Worm (Caenorhabditis elegans): Measurements from ENCODE around the gene srlf-30.

The srlf-30 gene

ce11 chrIV:10909708-10910107, 9.5 kb downstream of the srlf-30 start, which contains the start of gene pyk-2 (continued):
- TF ChIP-seq ama-1 (optimal IDR thresholded peaks at IDR 0.05), result no peak
- no peak for TF ChIP-seq lsy-2 (tag; optimal IDR thresholded peaks at IDR 0.05)
- no peak for TF ChIP-seq unc-86 (tag; optimal IDR thresholded peaks at IDR 0.05)
- TF ChIP-seq grh-1 (GFP tag; IDR thresholded peaks at IDR 0.05), result no peak
- TF ChIP-seq elt-3 (tag; optimal IDR thresholded peaks at IDR 0.05), result peak in 3 of 6 experiments; percentile 29 to 65 (median 64)
- TF ChIP-seq irx-1 (tag; optimal IDR thresholded peaks at IDR 0.05), result no peak

- no peak for TF ChIP-seq mef-2 (tag; optimal IDR thresholded peaks at IDR 0.05)
- TF ChIP-seq fos-1 (tag; optimal IDR thresholded peaks at IDR 0.05), result no peak
- no peak for TF ChIP-seq mab-9 (GFP tag; IDR thresholded peaks at IDR 0.05)
These were observed 12.9 kb downstream of the srlf-30 start, which contains the start of gene ZK593.2 for ce11 chrIV:10913081-10913480. TSS of gene ZK593.2 (plus strand) at chrIV:10913381.

- TF ChIP-seq irx-1 (tag; optimal IDR thresholded peaks at IDR 0.05), result no peak
- TF ChIP-seq ets-5 (GFP tag; IDR thresholded peaks at IDR 0.05), result no peak
- TF ChIP-seq sox-4 (tag; optimal IDR thresholded peaks at IDR 0.05), result no peak
- TF ChIP-seq hlh-17 (GFP tag; optimal IDR thresholded peaks at IDR 0.05; ENCODE audit: borderline replicate concordance), result no peak
- TF ChIP-seq egl-27 (tag; optimal IDR thresholded peaks at IDR 0.05), result no peak
- no peak for TF ChIP-seq ceh-88 (GFP tag; IDR thresholded peaks at IDR 0.05)
- no peak for TF ChIP-seq skn-1 (tag; optimal IDR thresholded peaks at IDR 0.05)
- TF ChIP-seq unc-86 (tag; optimal IDR thresholded peaks at IDR 0.05), result no peak
- TF ChIP-seq efl-1 (optimal IDR thresholded peaks at IDR 0.05), result no peak
- TF ChIP-seq efl-1 (GFP tag; optimal IDR thresholded peaks at IDR 0.05 in 1 of 2), result no peak
- TF ChIP-seq lin-13 (GFP tag; optimal IDR thresholded peaks at IDR 0.05), result no peak
- no peak for TF ChIP-seq aha-1 (tag; optimal IDR thresholded peaks at IDR 0.05)
- TF ChIP-seq nhr-20 (tag; optimal IDR thresholded peaks at IDR 0.05), result no peak
- TF ChIP-seq tlp-1 (tag; optimal IDR thresholded peaks at IDR 0.05), result no peak
- TF ChIP-seq fos-1 (tag; optimal IDR thresholded peaks at IDR 0.05), result no peak
- TF ChIP-seq alr-1 (tag; optimal IDR thresholded peaks at IDR 0.05; ENCODE audit: borderline replicate concordance), result no peak
These were observed 15.2 kb downstream of the srlf-30 start, which contains the start of gene ZK593.3 for ce11 chrIV:10915388-10915787. TSS of gene ZK593.3 (plus strand) at chrIV:10915688.

- TF ChIP-seq nhr-85 (tag) (peak; percentile 49), hlh-4 (tag; optimal IDR thresholded peaks at IDR 0.05) (no peak)
These were observed 16.0 kb downstream of the srlf-30 start for ce11 chrIV:10916134-10916533.

- peak; percentile 70 for TF ChIP-seq rnt-1 (tag; optimal IDR thresholded peaks at IDR 0.05)
- peak; percentile 47 for TF ChIP-seq C16A3.4 (tag; optimal IDR thresholded peaks at IDR 0.05)
- no peak for TF ChIP-seq zip-4 (GFP tag; optimal IDR thresholded peaks at IDR 0.05)
- TF ChIP-seq ama-1 (optimal IDR thresholded peaks at IDR 0.05), result no peak
- TF ChIP-seq ces-1 (GFP tag; optimal IDR thresholded peaks at IDR 0.05), result no peak
- TF ChIP-seq nhr-90 (tag; optimal IDR thresholded peaks at IDR 0.05; ENCODE audit: poor library complexity), result peak; percentile 49
- peak; percentile 62 for TF ChIP-seq isw-1 (GFP tag; IDR thresholded peaks at IDR 0.05)
- no peak for TF ChIP-seq egl-13 (tag; optimal IDR thresholded peaks at IDR 0.05)
- peak; percentile 75 for TF ChIP-seq nhr-77 (tag; optimal IDR thresholded peaks at IDR 0.05)
- no peak for TF ChIP-seq alr-1 (tag; optimal IDR thresholded peaks at IDR 0.05; ENCODE audit: borderline replicate concordance)
- peak; percentile 10 for TF ChIP-seq lin-39 (tag; optimal IDR thresholded peaks at IDR 0.05)
- TF ChIP-seq lsy-2 (tag; optimal IDR thresholded peaks at IDR 0.05), result peak; percentile 70 to 82
- peak; percentile 51 for TF ChIP-seq unc-130 (tag; optimal IDR thresholded peaks at IDR 0.05)
- TF ChIP-seq hlh-17 (GFP tag; optimal IDR thresholded peaks at IDR 0.05; ENCODE audit: borderline replicate concordance), result no peak
- TF ChIP-seq lin-15B (tag; optimal IDR thresholded peaks at IDR 0.05), result peak; percentile 67
- peak; percentile 22 for TF ChIP-seq pag-3 (tag; optimal IDR thresholded peaks at IDR 0.05; ENCODE audit: borderline replicate concordance, insufficient read depth)
- TF ChIP-seq nhr-12 (tag; optimal IDR thresholded peaks at IDR 0.05), result no peak
- no peak for TF ChIP-seq hlh-4 (tag; optimal IDR thresholded peaks at IDR 0.05)
- TF ChIP-seq fkh-8 (tag; optimal IDR thresholded peaks at IDR 0.05), result peak; percentile 84
- no peak for TF ChIP-seq tlp-1 (tag; optimal IDR thresholded peaks at IDR 0.05)
- peak; percentile 81 for TF ChIP-seq nhr-47 (tag; optimal IDR thresholded peaks at IDR 0.05)
- no peak for TF ChIP-seq dsc-1 (tag; optimal IDR thresholded peaks at IDR 0.05)
- TF ChIP-seq nhr-20 (tag; optimal IDR thresholded peaks at IDR 0.05), result peak; percentile 92
- TF ChIP-seq snu-23 (GFP tag; optimal IDR thresholded peaks at IDR 0.05), result peak; percentile 91
- TF ChIP-seq unc-62 (GFP tag; optimal IDR thresholded peaks at IDR 0.05), result no peak
- no peak for TF ChIP-seq zag-1 (tag; optimal IDR thresholded peaks at IDR 0.05)
- TF ChIP-seq ceh-88 (GFP tag; IDR thresholded peaks at IDR 0.05), result peak; percentile 46; the same call in 1 of the 2 replicates
- no peak for TF ChIP-seq nhr-84 (tag; optimal IDR thresholded peaks at IDR 0.05)
These were observed 18.8 kb downstream of the srlf-30 start for ce11 chrIV:10918877-10919560.

All from whole organism, L1 larva.